Worm (Caenorhabditis elegans) whole organism, mixed stage, embryonic: ENCODE results near the gene dsc-4.

ENCODE experiments used
- M03D4.4 ChIP-seq: sonication (generic microtip); optimal IDR thresholded peaks from 2 replicates; lab custom pipeline; 2017; ENCODE audit warnings: mild to moderate bottlenecking, missing genetic modification characterization, missing compliant biosample characterization
- blmp-1 ChIP-seq: fragments of 150-350 bp; optimal IDR thresholded peaks from 2 replicates; lab custom pipeline; 2014; ENCODE audit warnings: missing biosample characterization, missing genetic modification characterization
- ceh-39 ChIP-seq: fragments of 150-350 bp; optimal IDR thresholded peaks from 2 replicates; lab custom pipeline; 2014; ENCODE audit warnings: missing biosample characterization, missing genetic modification characterization
- ceh-43 ChIP-seq: fragments of 200-800 bp; sonication (Bioruptor generic); optimal IDR thresholded peaks from 2 replicates; lab custom pipeline; 2018; ENCODE audit warnings: mild to moderate bottlenecking, missing genetic modification characterization, moderate library complexity, missing compliant biosample characterization
- ceh-83 ChIP-seq: fragments of 200-800 bp; sonication (Bioruptor generic); optimal IDR thresholded peaks from 2 replicates; lab custom pipeline; 2018; ENCODE audit warnings: mild to moderate bottlenecking, missing genetic modification characterization, missing compliant biosample characterization
- cnd-1 ChIP-seq: fragments of 200-800 bp; sonication (Bioruptor generic); optimal IDR thresholded peaks from 2 replicates; lab custom pipeline; 2018; ENCODE audit warnings: mild to moderate bottlenecking, missing genetic modification characterization, missing compliant biosample characterization
- drap-1 ChIP-seq: fragments of 200-800 bp; sonication (Bioruptor generic); optimal IDR thresholded peaks from 3 replicates; lab custom pipeline; 2018; ENCODE audit warnings: mild to moderate bottlenecking, missing genetic modification characterization, missing compliant biosample characterization
- elt-1 ChIP-seq: sonication (generic microtip); optimal IDR thresholded peaks from 2 replicates; lab custom pipeline; 2017; ENCODE audit warnings: missing genetic modification characterization, mild to moderate bottlenecking, missing compliant biosample characterization, antibody characterized with exemption, moderate library complexity, borderline replicate concordance; ENCODE audit not compliant: insufficient read depth
- elt-3 ChIP-seq: fragments of 150-350 bp; optimal IDR thresholded peaks from 2 replicates; lab custom pipeline; 2014; ENCODE audit warnings: missing biosample characterization, missing genetic modification characterization
- flh-1 ChIP-seq: fragments of 200-800 bp; sonication (Bioruptor generic); optimal IDR thresholded peaks from 2 replicates; lab custom pipeline; 2018; ENCODE audit warnings: mild to moderate bottlenecking, missing genetic modification characterization, moderate library complexity, missing compliant biosample characterization
- ham-2 ChIP-seq: fragments of 200-800 bp; sonication (Bioruptor generic); optimal IDR thresholded peaks from 2 replicates; lab custom pipeline; 2018; ENCODE audit warnings: mild to moderate bottlenecking, missing genetic modification characterization, missing compliant biosample characterization
- hlh-1 ChIP-seq: fragments of 150-350 bp; optimal IDR thresholded peaks from 2 replicates; lab custom pipeline; 2014; ENCODE audit warnings: missing biosample characterization, missing genetic modification reagents, missing genetic modification characterization
- lin-13 ChIP-seq: fragments of 150-350 bp; optimal IDR thresholded peaks from 2 replicates; lab custom pipeline; 2014; ENCODE audit warnings: missing biosample characterization, missing genetic modification characterization
- lin-32 ChIP-seq: fragments of 200-800 bp; sonication (Bioruptor generic); optimal IDR thresholded peaks from 2 replicates; lab custom pipeline; 2018; ENCODE audit warnings: mild to moderate bottlenecking, missing genetic modification characterization, missing compliant biosample characterization
- mab-5 ChIP-seq: fragments of 150-350 bp; optimal IDR thresholded peaks from 2 replicates; lab custom pipeline; 2014; ENCODE audit warnings: missing biosample characterization, missing genetic modification characterization
- mep-1 ChIP-seq: fragments of 150-350 bp; optimal IDR thresholded peaks from 2 replicates; lab custom pipeline; 2017; ENCODE audit warnings: missing biosample characterization, missing genetic modification reagents, missing genetic modification characterization, inconsistent platforms
- mls-2 ChIP-seq: sonication (generic microtip); optimal IDR thresholded peaks from 2 replicates; lab custom pipeline; 2016; ENCODE audit warnings: mild to moderate bottlenecking, missing genetic modification characterization, moderate library complexity, missing compliant biosample characterization
- nhr-2 ChIP-seq: fragments of 150-350 bp; optimal IDR thresholded peaks from 2 replicates; lab custom pipeline; 2014; ENCODE audit warnings: missing biosample characterization, missing genetic modification characterization
- nhr-237 ChIP-seq: fragments of 150-350 bp; optimal IDR thresholded peaks from 2 replicates; lab custom pipeline; 2014; ENCODE audit warnings: missing biosample characterization, missing genetic modification characterization
- nhr-28 ChIP-seq: fragments of 150-350 bp; optimal IDR thresholded peaks from 2 replicates; lab custom pipeline; 2014; ENCODE audit warnings: missing biosample characterization, missing genetic modification characterization
- nhr-76 ChIP-seq: sonication (generic microtip); optimal IDR thresholded peaks from 2 replicates; lab custom pipeline; 2017; ENCODE audit warnings: missing biosample characterization, missing genetic modification characterization
- sem-2 ChIP-seq: fragments of 200-800 bp; sonication (Bioruptor generic); optimal IDR thresholded peaks from 2 replicates; lab custom pipeline; 2018; ENCODE audit warnings: mild to moderate bottlenecking, missing genetic modification characterization, missing compliant biosample characterization
- snpc-4 ChIP-seq: fragments of 150-350 bp; optimal IDR thresholded peaks from 2 replicates; lab custom pipeline; 2014; ENCODE audit warnings: missing biosample characterization, missing genetic modification characterization
- sptf-1 ChIP-seq: sonication (generic microtip); optimal IDR thresholded peaks from 2 replicates; lab custom pipeline; 2017; ENCODE audit warnings: mild to moderate bottlenecking, missing genetic modification characterization, moderate library complexity, missing compliant biosample characterization
- tbx-8 ChIP-seq: fragments of 200-800 bp; sonication (Bioruptor generic); optimal IDR thresholded peaks from 2 replicates; lab custom pipeline; 2018; ENCODE audit warnings: mild to moderate bottlenecking, missing genetic modification characterization, moderate library complexity, missing compliant biosample characterization
- unc-39 ChIP-seq: fragments of 150-350 bp; optimal IDR thresholded peaks from 2 replicates; lab custom pipeline; 2014; ENCODE audit warnings: missing biosample characterization, missing genetic modification characterization
- unc-62 ChIP-seq: fragments of 150-350 bp; optimal IDR thresholded peaks from 2 replicates; lab custom pipeline; 2014; ENCODE audit warnings: missing biosample characterization, missing genetic modification reagents, missing genetic modification characterization
- zip-8 ChIP-seq: fragments of 150-350 bp; optimal IDR thresholded peaks from 2 replicates; lab custom pipeline; 2014; ENCODE audit warnings: missing biosample characterization, missing genetic modification characterization
- ztf-11 ChIP-seq: fragments of 150-350 bp; optimal IDR thresholded peaks from 2 replicates; lab custom pipeline; 2014; ENCODE audit warnings: missing biosample characterization, missing genetic modification characterization

The dsc-4 gene

ce11 chrIV:294737-295136 is 25.6 kb downstream of the dsc-4 start:
- no peak for TF ChIP-seq sem-2 (GFP tag; lab: Kevin White, UChicago)
- no peak for TF ChIP-seq ztf-11
- no peak for TF ChIP-seq unc-39 (tag; lab: Kevin White, UChicago)
- no peak for TF ChIP-seq ham-2 (GFP tag; lab: Kevin White, UChicago)
- no peak for TF ChIP-seq elt-3 (tag; lab: Kevin White, UChicago)
- no peak for TF ChIP-seq tbx-8 (GFP tag; lab: Kevin White, UChicago)
- TF ChIP-seq nhr-237, result no peak
- TF ChIP-seq snpc-4 (tag; lab: Kevin White, UChicago), result no peak
- no peak for TF ChIP-seq mab-5 (tag; lab: Kevin White, UChicago)
- no peak for TF ChIP-seq unc-62 (GFP tag; lab: Kevin White, UChicago)
- TF ChIP-seq nhr-2, result no peak
- no peak for TF ChIP-seq mep-1
- TF ChIP-seq elt-1 (tag; lab: Kevin White, UChicago), result no peak

ce11 chrIV:293995-294700 is 26.2 kb downstream of the dsc-4 start:
- TF ChIP-seq ceh-43 (GFP tag; lab: Kevin White, UChicago), result no peak
- no peak for TF ChIP-seq elt-3 (tag; lab: Kevin White, UChicago)
- no peak for TF ChIP-seq tbx-8 (GFP tag; lab: Kevin White, UChicago)
- TF ChIP-seq nhr-2, result no peak
- no peak for TF ChIP-seq ceh-39
- no peak for TF ChIP-seq flh-1 (GFP tag; lab: Kevin White, UChicago)
- no peak for TF ChIP-seq cnd-1 (tag; lab: Kevin White, UChicago)
- no peak for TF ChIP-seq ztf-11
- TF ChIP-seq hlh-1 (tag; lab: Kevin White, UChicago), result no peak
- TF ChIP-seq nhr-237, result no peak
- TF ChIP-seq nhr-76 (tag; lab: Kevin White, UChicago), result no peak
- TF ChIP-seq nhr-28 (tag; lab: Kevin White, UChicago), result no peak
- TF ChIP-seq sptf-1 (tag; lab: Kevin White, UChicago), result no peak

ce11 chrIV:293163-293755 is 27.1 kb downstream of the dsc-4 start:
- TF ChIP-seq unc-62 (GFP tag; lab: Kevin White, UChicago) (no peak), nhr-237 (no peak), ceh-39 (no peak), flh-1 (GFP tag; lab: Kevin White, UChicago) (no peak), snpc-4 (tag; lab: Kevin White, UChicago) (no peak), ham-2 (GFP tag; lab: Kevin White, UChicago) (no peak), tbx-8 (GFP tag; lab: Kevin White, UChicago) (no peak), nhr-76 (tag; lab: Kevin White, UChicago) (no peak), ceh-83 (no peak), blmp-1 (tag; lab: Kevin White, UChicago) (no peak), lin-13 (tag; lab: Kevin White, UChicago) (no peak), drap-1 (GFP tag; lab: Kevin White, UChicago) (no peak), zip-8 (tag; lab: Kevin White, UChicago) (no peak), elt-1 (tag; lab: Kevin White, UChicago) (no peak)

- TF ChIP-seq ceh-39 (no peak), elt-3 (tag; lab: Kevin White, UChicago) (no peak), mab-5 (tag; lab: Kevin White, UChicago) (no peak), sptf-1 (tag; lab: Kevin White, UChicago) (no peak), nhr-28 (tag; lab: Kevin White, UChicago) (no peak), M03D4.4 (tag; lab: Kevin White, UChicago) (no peak), ceh-43 (GFP tag; lab: Kevin White, UChicago) (no peak), mls-2 (no peak), elt-1 (tag; lab: Kevin White, UChicago) (no peak), ztf-11 (no peak)
Observed at ce11 chrIV:291851-292367, 28.4 kb downstream of the dsc-4 start.

ce11 chrIV:291356-291755 is 29.0 kb downstream of the dsc-4 start, which contains the start of gene T21D12.7:
T21D12.7 (minus strand) TSS chrIV:291456.
- TF ChIP-seq unc-39 (tag; lab: Kevin White, UChicago) (no peak), lin-32 (GFP tag; lab: Kevin White, UChicago) (no peak), nhr-28 (tag; lab: Kevin White, UChicago) (no peak), flh-1 (GFP tag; lab: Kevin White, UChicago) (no peak), elt-3 (tag; lab: Kevin White, UChicago) (no peak), snpc-4 (tag; lab: Kevin White, UChicago) (no peak)
